Fruit fly (Drosophila melanogaster): ENCODE data around the gene CG14109.

CG14109 gene

DNA sequence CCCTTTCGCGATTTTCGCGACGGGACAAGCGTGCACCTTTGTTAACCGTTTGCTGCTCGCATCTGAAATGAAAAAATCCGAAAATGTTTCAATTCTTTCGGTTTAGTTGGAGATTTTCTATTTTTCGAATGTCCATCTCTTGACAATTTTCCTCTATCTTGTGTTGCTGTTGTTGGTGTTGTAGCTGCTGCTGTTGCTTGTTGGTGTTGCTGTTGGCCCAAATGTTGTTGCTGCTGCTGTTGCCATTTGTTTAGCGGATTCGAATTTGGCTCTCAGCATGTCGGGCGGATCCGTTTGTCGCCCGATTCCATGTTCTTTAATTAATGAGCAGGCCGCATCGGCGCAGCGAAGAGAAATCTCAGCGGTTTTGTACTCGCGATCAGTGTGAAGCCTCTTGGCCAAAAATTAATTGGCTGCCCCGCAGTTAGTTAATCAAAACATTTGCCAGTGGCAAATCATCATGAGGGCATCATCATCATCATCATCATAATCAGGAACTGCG is 18.4 kb upstream of the CG14109 start, which contains the start of gene CG32121:
Gene CG32121 (minus strand): TSS at position 51 of the 502 bp plus-strand sequence.
- TF ChIP-seq psq (optimal IDR thresholded peaks at IDR 0.05) (no peak), CG8478 (optimal IDR thresholded peaks at IDR 0.05) (no peak), EcR (GFP tag; optimal IDR thresholded peaks at IDR 0.05) (no peak), usp (GFP tag; optimal IDR thresholded peaks at IDR 0.05) (no peak), pan (optimal IDR thresholded peaks at IDR 0.05) (no peak), Dll (optimal IDR thresholded peaks at IDR 0.05) (no peak)

dm6 chr3L:13424068-13424467 is 16.6 kb upstream of the CG14109 start, which contains the start of gene CG33263:
Gene CG33263 (minus strand): TSS chr3L:13424168.
- TF ChIP-seq usp (GFP tag; optimal IDR thresholded peaks at IDR 0.05) (no peak), EcR (GFP tag; optimal IDR thresholded peaks at IDR 0.05) (no peak), CG8478 (optimal IDR thresholded peaks at IDR 0.05) (no peak), psq (optimal IDR thresholded peaks at IDR 0.05) (no peak), Dll (optimal IDR thresholded peaks at IDR 0.05) (no peak), pan (optimal IDR thresholded peaks at IDR 0.05) (no peak)

dm6 chr3L:13425571-13425970 is 15.1 kb upstream of the CG14109 start, which contains the start of gene CG14106:
Gene CG14106 (minus strand): TSS chr3L:13425671.
- TF ChIP-seq Dll (optimal IDR thresholded peaks at IDR 0.05) (no peak), psq (optimal IDR thresholded peaks at IDR 0.05) (no peak), EcR (GFP tag; optimal IDR thresholded peaks at IDR 0.05) (no peak), CG8478 (optimal IDR thresholded peaks at IDR 0.05) (no peak), usp (GFP tag; optimal IDR thresholded peaks at IDR 0.05) (no peak), pan (optimal IDR thresholded peaks at IDR 0.05) (no peak)

DNA sequence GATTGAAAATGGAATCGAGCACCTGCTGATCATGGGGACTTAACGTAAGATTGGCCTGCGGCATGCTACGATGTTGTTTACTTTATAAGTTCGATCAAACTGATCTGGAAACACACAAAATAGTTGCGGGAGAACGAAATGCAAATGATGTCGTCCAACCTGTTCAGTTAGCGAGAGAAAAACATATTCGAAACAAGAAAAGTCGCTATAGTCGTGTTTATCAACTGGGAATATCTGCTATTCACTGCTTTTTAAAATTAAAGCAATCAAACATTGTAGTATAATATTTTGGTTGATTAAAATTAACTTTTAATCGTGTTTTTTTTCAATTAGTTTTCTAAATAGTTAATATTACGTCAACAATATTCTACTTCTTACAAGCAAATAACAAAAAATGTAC is 14.1 kb upstream of the CG14109 start, which contains the start of gene CG14105:
Gene CG14105 (minus strand): TSS at position 101 of the 400 bp plus-strand sequence.
- TF ChIP-seq EcR (GFP tag; optimal IDR thresholded peaks at IDR 0.05) (no peak), Dll (optimal IDR thresholded peaks at IDR 0.05) (no peak), CG8478 (optimal IDR thresholded peaks at IDR 0.05) (no peak), usp (GFP tag; optimal IDR thresholded peaks at IDR 0.05) (no peak), pan (optimal IDR thresholded peaks at IDR 0.05) (no peak), psq (optimal IDR thresholded peaks at IDR 0.05) (no peak)

- TF ChIP-seq Dll (optimal IDR thresholded peaks at IDR 0.05) = no peak
- TF ChIP-seq CG8478 (optimal IDR thresholded peaks at IDR 0.05) = no peak
- no peak for TF ChIP-seq usp (GFP tag; optimal IDR thresholded peaks at IDR 0.05)
- no peak for TF ChIP-seq pan (optimal IDR thresholded peaks at IDR 0.05)
- no peak for TF ChIP-seq EcR (GFP tag; optimal IDR thresholded peaks at IDR 0.05)
- TF ChIP-seq psq (optimal IDR thresholded peaks at IDR 0.05) = no peak
Observed at dm6 chr3L:13430171-13430570, 10.5 kb upstream of the CG14109 start.

DNA sequence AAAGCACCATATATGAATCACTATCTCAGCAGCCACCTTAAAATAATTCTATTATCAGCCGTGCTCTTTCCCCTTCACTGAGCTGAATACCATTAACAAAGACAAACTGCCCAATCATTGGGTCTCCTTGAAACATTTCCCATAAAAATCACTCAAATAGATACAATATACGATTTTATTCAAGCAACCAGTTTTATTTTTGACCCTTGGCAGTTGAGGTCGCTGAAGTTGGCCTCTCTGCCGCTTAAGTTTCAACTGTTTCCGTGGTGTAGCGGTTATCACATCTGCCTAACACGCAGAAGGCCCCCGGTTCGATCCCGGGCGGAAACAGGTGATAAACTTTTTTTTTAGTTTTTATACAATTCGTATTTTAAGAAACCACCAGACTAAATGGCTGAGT is 7.9 kb upstream of the CG14109 start:
- TF ChIP-seq psq (optimal IDR thresholded peaks at IDR 0.05) (no peak), CG8478 (optimal IDR thresholded peaks at IDR 0.05) (no peak), usp (GFP tag; optimal IDR thresholded peaks at IDR 0.05) (no peak), EcR (GFP tag; optimal IDR thresholded peaks at IDR 0.05) (no peak)

DNA sequence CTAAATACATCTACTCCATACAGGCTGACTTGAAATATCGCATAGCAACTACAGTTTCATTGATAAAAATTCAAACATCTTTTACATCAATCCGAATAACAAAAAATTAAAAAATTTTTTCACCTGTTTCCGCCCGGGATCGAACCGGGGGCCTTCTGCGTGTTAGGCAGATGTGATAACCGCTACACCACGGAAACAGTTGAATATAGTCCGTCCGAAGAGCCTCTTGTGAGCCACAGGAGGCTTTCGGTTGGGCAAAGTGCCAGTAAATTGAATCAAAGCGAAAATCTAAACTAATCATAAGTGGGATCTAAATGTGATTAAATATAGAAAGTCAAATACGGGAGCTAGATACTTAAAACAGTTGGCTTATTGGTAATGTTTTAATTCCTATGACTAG is 7.2 kb upstream of the CG14109 start:
- TF ChIP-seq EcR (GFP tag; optimal IDR thresholded peaks at IDR 0.05) (no peak), pan (optimal IDR thresholded peaks at IDR 0.05) (no peak)

DNA sequence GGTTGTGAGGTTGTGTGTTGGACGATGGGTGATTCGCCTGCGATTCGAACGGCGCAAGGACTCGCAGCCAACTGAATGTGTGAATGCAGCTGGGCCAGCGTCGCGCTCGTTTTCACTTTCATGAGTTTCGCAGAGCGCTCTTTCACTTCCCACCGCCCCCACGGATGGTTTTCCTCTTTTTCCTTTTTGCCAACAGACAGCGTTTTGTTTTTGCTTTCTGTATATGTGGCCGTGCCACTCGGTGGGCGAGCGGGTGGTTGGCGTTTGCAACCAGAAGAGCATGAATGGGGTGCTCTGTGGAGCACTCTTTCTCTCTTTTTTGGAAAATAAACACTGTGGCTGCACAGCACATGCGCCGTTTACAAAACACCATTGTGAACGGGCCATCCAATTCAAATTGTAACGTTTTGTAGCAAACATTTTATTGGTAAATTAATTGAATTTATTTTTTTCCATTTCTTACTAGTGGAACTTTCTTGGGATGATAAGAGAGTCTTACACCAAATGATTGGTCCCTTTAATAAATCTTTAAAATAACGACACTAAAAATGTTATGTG is 5.5 kb upstream of the CG14109 start, which contains the start of gene CG10713:
Gene CG10713 (minus strand): TSS at position 60 of the 558 bp plus-strand sequence.
- TF ChIP-seq EcR (GFP tag; optimal IDR thresholded peaks at IDR 0.05) (no peak), pan (optimal IDR thresholded peaks at IDR 0.05) (no peak), CG8478 (optimal IDR thresholded peaks at IDR 0.05) (no peak), Dll (optimal IDR thresholded peaks at IDR 0.05) (no peak), psq (optimal IDR thresholded peaks at IDR 0.05) (no peak), usp (GFP tag; optimal IDR thresholded peaks at IDR 0.05) (no peak)

DNA sequence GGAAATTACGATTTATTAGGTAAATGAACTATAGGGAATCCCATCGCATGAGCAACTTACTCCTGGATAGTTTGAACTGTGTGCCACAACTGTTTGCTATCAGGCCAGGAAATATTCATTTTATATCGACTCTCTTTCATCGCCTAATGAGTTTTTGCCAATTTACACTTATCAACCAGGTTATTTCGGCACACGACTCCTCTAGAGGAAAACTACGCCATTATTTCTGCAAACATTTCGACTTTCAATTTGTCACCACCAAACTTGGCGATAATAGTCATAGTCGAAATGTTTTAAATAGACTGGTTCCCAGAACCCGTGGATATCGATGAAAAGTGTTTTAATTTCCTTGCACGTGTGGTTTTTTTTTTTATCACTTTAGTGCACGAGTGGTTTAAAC is 3.7 kb upstream of the CG14109 start, which contains the start of gene CG10154:
Gene CG10154 (minus strand): TSS at position 101 of the 400 bp plus-strand sequence.
- TF ChIP-seq usp (GFP tag; optimal IDR thresholded peaks at IDR 0.05) = no peak
- TF ChIP-seq CG8478 (optimal IDR thresholded peaks at IDR 0.05) = no peak
- TF ChIP-seq psq (optimal IDR thresholded peaks at IDR 0.05) = no peak
- TF ChIP-seq EcR (GFP tag; optimal IDR thresholded peaks at IDR 0.05) = no peak
- no peak for TF ChIP-seq pan (optimal IDR thresholded peaks at IDR 0.05)
- no peak for TF ChIP-seq Dll (optimal IDR thresholded peaks at IDR 0.05)

DNA sequence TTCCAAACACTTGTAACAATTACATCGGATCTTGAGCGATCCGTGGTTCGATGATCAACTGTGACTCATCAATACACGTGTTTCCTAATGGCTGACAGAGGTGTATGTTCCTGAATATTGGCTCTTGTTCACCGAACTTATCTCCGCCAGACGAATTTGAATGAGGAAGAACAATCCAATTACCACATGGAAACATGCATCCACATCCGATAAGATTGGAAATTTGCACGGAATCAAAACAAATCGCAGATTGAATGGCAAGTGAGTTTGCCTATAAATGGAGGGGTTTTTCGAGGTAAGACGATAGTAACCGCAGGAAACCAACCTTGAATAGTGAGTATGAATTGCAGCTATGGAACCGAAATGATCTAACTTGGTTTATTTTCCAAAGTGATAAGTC is 3.1 kb upstream of the CG14109 start, which contains the start of gene CG10725:
Gene CG10725 (plus strand): TSS at position 301 of the 400 bp plus-strand sequence.
- no peak for TF ChIP-seq usp (GFP tag; optimal IDR thresholded peaks at IDR 0.05)
- TF ChIP-seq psq (optimal IDR thresholded peaks at IDR 0.05) = no peak

DNA sequence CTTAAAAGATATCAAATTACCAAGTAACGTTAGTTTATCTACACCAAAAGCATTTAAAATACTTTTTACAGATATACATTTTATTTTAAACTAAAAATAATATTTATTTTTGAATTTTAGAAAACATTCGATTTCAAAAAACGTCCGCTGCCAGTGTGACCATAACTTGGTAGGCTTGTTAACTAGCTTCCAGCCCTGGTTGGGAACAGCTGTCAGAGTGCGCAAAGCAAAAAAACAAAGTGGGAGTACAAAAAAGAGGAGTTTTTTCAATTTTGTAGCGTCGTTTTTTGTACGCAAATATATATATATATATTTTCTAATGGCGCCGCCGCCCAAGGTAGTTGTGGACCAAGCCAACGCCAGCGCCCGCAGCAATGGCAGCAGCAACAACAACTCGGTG is 1.7 kb downstream of the CG14109 start, which contains the start of gene cmb:
Gene cmb (plus strand): TSS at position 195 of the 400 bp plus-strand sequence.
- TF ChIP-seq EcR (GFP tag; optimal IDR thresholded peaks at IDR 0.05) (no peak), CG8478 (optimal IDR thresholded peaks at IDR 0.05) (no peak), usp (GFP tag; optimal IDR thresholded peaks at IDR 0.05) (no peak), pan (optimal IDR thresholded peaks at IDR 0.05) (no peak), Dll (optimal IDR thresholded peaks at IDR 0.05) (no peak), psq (optimal IDR thresholded peaks at IDR 0.05) (no peak)

- TF ChIP-seq Dll (optimal IDR thresholded peaks at IDR 0.05) = no peak
Observed at dm6 chr3L:13450177-13450793, 9.6 kb downstream of the CG14109 start, which contains the start of the genes JMJD7 and CG10738. Gene JMJD7 (minus strand): TSS chr3L:13450283. Gene CG10738 (plus strand): TSS chr3L:13450770.

All from whole organism.